Fruit fly (Drosophila melanogaster): ENCODE results near the gene p130CAS.

The p130CAS gene

dm6 chr3L:157674-158179, 5.0 kb downstream of the p130CAS start:
- TF ChIP-seq gsb (GFP tag; IDR thresholded peaks at IDR 0.05), result no peak
- peak; percentile 97 for TF ChIP-seq twi (tag; optimal IDR thresholded peaks at IDR 0.05)
- TF ChIP-seq CG13894 (tag; optimal IDR thresholded peaks at IDR 0.05), result peak; percentile 5
- peak; percentile 64 for TF ChIP-seq cad (GFP tag; optimal IDR thresholded peaks at IDR 0.05)
- TF ChIP-seq tll (GFP tag; optimal IDR thresholded peaks at IDR 0.05), result peak in 1 of 2 experiments; percentile 9
- no peak for TF ChIP-seq CG4820 (GFP tag; optimal IDR thresholded peaks at IDR 0.05)
- no peak for TF ChIP-seq Neu2 (GFP tag; optimal IDR thresholded peaks at IDR 0.05; ENCODE audit: borderline replicate concordance)
- TF ChIP-seq CG7786 (GFP tag; optimal IDR thresholded peaks at IDR 0.05), result no peak
- no peak for TF ChIP-seq CG2875 (GFP tag; optimal IDR thresholded peaks at IDR 0.05)
- peak in 1 of 2 experiments; percentile 1 for TF ChIP-seq Pdp1 (GFP tag; optimal IDR thresholded peaks at IDR 0.05)
- TF ChIP-seq so (GFP tag; IDR thresholded peaks at IDR 0.05), result 0 out of 3 replicates have a peak, but pooled peaks have one; percentile 23
- TF ChIP-seq CG9609 (GFP tag; optimal IDR thresholded peaks at IDR 0.05), result no peak
- TF ChIP-seq CG2199 (GFP tag; IDR thresholded peaks at IDR 0.05), result 0 out of 3 replicates have a peak, but pooled peaks have one; percentile 12

DNA sequence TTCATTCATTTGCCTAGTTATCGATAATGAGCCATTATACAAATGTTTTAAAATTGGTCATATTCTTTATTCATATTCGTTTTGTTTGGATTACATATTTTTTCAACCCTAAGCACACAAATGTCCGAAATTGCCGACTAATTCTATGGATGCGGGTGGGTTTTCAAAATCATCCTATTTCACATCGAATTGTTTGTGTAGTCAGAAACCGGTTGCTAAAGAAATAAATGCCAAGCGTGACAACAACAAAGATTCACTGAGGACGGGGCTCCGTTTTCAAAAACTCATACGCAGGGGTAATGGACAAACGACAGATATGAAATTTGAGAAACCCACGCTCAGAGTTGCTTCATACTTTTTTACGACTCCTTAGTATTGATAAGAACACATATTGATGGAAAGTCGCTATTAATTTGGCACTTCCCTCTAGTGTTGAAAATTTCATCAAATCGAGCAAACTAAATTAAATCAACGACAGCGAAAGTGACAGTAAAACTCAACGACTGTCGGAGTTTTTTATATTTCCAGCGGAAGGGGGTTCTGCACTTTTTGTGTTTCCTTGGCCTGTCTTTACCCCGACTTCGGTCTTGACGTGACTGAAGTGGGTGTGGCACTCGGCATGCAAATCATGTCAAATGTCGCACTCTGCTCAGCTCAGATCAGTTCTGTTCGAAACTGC, 6.9 kb downstream of the p130CAS start:
- peak; percentile 51 for TF ChIP-seq Blimp-1 (GFP tag; optimal IDR thresholded peaks at IDR 0.05)
- no peak for TF ChIP-seq ssp (GFP tag; IDR thresholded peaks at IDR 0.05)
- TF ChIP-seq gcm (GFP tag; optimal IDR thresholded peaks at IDR 0.05), result peak; percentile 42
- TF ChIP-seq Awh (GFP tag; IDR thresholded peaks at IDR 0.05), result 0 out of 2 replicates have a peak, but pooled peaks have one; percentile 14
- TF ChIP-seq insv (GFP tag; optimal IDR thresholded peaks at IDR 0.05), result peak in 1 of 2 experiments; percentile 63
- no peak for TF ChIP-seq pb (GFP tag; optimal IDR thresholded peaks at IDR 0.05)
- TF ChIP-seq CG4360 (GFP tag; IDR thresholded peaks at IDR 0.05), result peak; percentile 66
- TF ChIP-seq CG8281 (tag; optimal IDR thresholded peaks at IDR 0.05), result peak; percentile 19
- no peak for TF ChIP-seq mirr (GFP tag; optimal IDR thresholded peaks at IDR 0.05)
- TF ChIP-seq stwl (tag; optimal IDR thresholded peaks at IDR 0.05), result peak; percentile 14
- peak; percentile 26 for TF ChIP-seq Six4 (GFP tag; optimal IDR thresholded peaks at IDR 0.05)
- TF ChIP-seq danr (GFP tag; IDR thresholded peaks at IDR 0.05), result no peak
- TF ChIP-seq sens (GFP tag), result peak; percentile 44
- peak; percentile 78 for TF ChIP-seq pros (GFP tag; optimal IDR thresholded peaks at IDR 0.05)
- peak; percentile 26; the same call in 1 of the 3 replicates for TF ChIP-seq CG2199 (GFP tag; IDR thresholded peaks at IDR 0.05)
- TF ChIP-seq Eip74EF (GFP tag; optimal IDR thresholded peaks at IDR 0.05), result peak in 1 of 2 experiments; percentile 56
- TF ChIP-seq Nf-YA (GFP tag; IDR thresholded peaks at IDR 0.05), result no peak
- no peak for TF ChIP-seq CG7928 (GFP tag; optimal IDR thresholded peaks at IDR 0.05)

- TF ChIP-seq CG2875 (GFP tag; optimal IDR thresholded peaks at IDR 0.05) (no peak), Sry-β (GFP tag; optimal IDR thresholded peaks at IDR 0.05) (no peak), Spps (tag; optimal IDR thresholded peaks at IDR 0.05) (no peak), bowl (GFP tag; IDR thresholded peaks at IDR 0.05) (0 out of 2 replicates have a peak, but pooled peaks have one; percentile 13), lmd (GFP tag; IDR thresholded peaks at IDR 0.05) (no peak), CG17568 (GFP tag; optimal IDR thresholded peaks at IDR 0.05) (peak; percentile 19), E2f2 (GFP tag; IDR thresholded peaks at IDR 0.05) (no peak), oc (tag; optimal IDR thresholded peaks at IDR 0.05) (peak; percentile 65), unc-4 (GFP tag; IDR thresholded peaks at IDR 0.05; ENCODE audit: partially characterized antibody) (0 out of 2 replicates have a peak, but pooled peaks have one; percentile 28), tap (tag; optimal IDR thresholded peaks at IDR 0.05) (peak; percentile 12), CG15269 (tag; optimal IDR thresholded peaks at IDR 0.05) (peak; percentile 26), pita (GFP tag; optimal IDR thresholded peaks at IDR 0.05) (no peak), Atf6 (GFP tag; IDR thresholded peaks at IDR 0.05) (no peak; the same call in 1 of the 2 replicates), exex (tag; optimal IDR thresholded peaks at IDR 0.05) (peak; percentile 27), Atf3 (GFP tag; optimal IDR thresholded peaks at IDR 0.05) (no peak), scrt (GFP tag; optimal IDR thresholded peaks at IDR 0.05) (no peak), HLH54F (GFP tag; optimal IDR thresholded peaks at IDR 0.05) (no peak)
Observed at dm6 chr3L:160446-161094, 7.9 kb downstream of the p130CAS start.

Measured in whole organism, embryonic.